Worm (Caenorhabditis elegans): ENCODE results near the gene srab-23.

DNA sequence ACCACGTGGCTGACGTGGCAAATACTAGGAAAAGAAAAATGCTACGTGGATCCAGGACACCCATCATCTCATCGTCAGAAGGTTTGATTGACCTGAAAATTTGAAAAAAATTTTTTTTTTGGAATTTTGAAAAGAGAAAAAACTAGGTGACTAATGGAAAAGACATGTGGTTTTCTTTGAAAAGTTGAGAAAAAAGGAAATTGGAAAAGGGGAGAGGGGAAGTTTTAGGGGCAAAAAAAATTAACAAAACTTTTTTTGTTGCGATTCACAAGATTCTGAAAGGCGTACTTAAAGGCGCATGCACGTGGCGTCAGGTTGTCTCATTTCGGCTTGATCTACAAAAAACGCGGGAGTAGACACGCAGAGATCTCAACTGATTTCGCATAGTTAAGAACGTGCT is 37.4 kb upstream of the srab-23 start, which contains the start of gene Y40B10A.9:
- TF ChIP-seq lin-39 (tag; optimal IDR thresholded peaks at IDR 0.05) = no peak
- TF ChIP-seq ZK546.5 (tag; optimal IDR thresholded peaks at IDR 0.05) = no peak
- no peak for TF ChIP-seq nhr-25 (tag; optimal IDR thresholded peaks at IDR 0.05)
- TF ChIP-seq dmd-4 (tag; optimal IDR thresholded peaks at IDR 0.05) = no peak
- no peak for TF ChIP-seq ztf-4 (tag; optimal IDR thresholded peaks at IDR 0.05)
- no peak for TF ChIP-seq unc-39 (tag; optimal IDR thresholded peaks at IDR 0.05)
- TF ChIP-seq elt-3 (tag; optimal IDR thresholded peaks at IDR 0.05) = no peak
- TF ChIP-seq C34F6.9 (tag; optimal IDR thresholded peaks at IDR 0.05) = no peak
- TF ChIP-seq ztf-11 (tag; optimal IDR thresholded peaks at IDR 0.05) = no peak
- TF ChIP-seq mdl-1 (tag; optimal IDR thresholded peaks at IDR 0.05) = no peak
- no peak for TF ChIP-seq egl-27 (tag; optimal IDR thresholded peaks at IDR 0.05)
- TF ChIP-seq nhr-77 (tag; optimal IDR thresholded peaks at IDR 0.05) = no peak
